Worm (Caenorhabditis elegans) whole organism, L1 larva: ENCODE results near the gene sri-26.
"Not testable (repeated sequence)": the region's sequence is repeated elsewhere in the genome, so short reads cannot be mapped to it uniquely, and the experiment has no call there.

Source experiments
- C34B4.2 ChIP-seq: sonication (generic microtip); optimal IDR thresholded peaks from 2 replicates; lab custom pipeline; 2017; ENCODE audit warnings: mild to moderate bottlenecking, missing genetic modification characterization, missing compliant biosample characterization
- Y116A8C.19 ChIP-seq: sonication (generic microtip); optimal IDR thresholded peaks from 2 replicates; lab custom pipeline; 2016; ENCODE audit warnings: missing compliant biosample characterization, missing genetic modification characterization, borderline replicate concordance
- alr-1 ChIP-seq: fragments of 200-800 bp; sonication (Bioruptor generic); optimal IDR thresholded peaks from 2 replicates; lab custom pipeline; 2018; ENCODE audit warnings: borderline replicate concordance, mild to moderate bottlenecking, missing genetic modification characterization, missing compliant biosample characterization
- ama-1 ChIP-seq: fragments of 150-350 bp; optimal IDR thresholded peaks from 2 replicates; lab custom pipeline; 2014
- blmp-1 ChIP-seq: fragments of 150-350 bp; optimal IDR thresholded peaks from 2 replicates; lab custom pipeline; 2014; ENCODE audit warnings: missing biosample characterization, missing genetic modification characterization
- ceh-90 ChIP-seq: sonication (generic microtip); optimal IDR thresholded peaks from 2 replicates; lab custom pipeline; 2016; ENCODE audit warnings: missing genetic modification characterization, missing compliant biosample characterization
- efl-1 ChIP-seq, 4 experiments: fragments of 150-350 bp; optimal IDR thresholded peaks in 3 of 4; peaks in 1 of 4; 1 replicate in 1 of 4; 2 replicates in 3 of 4; lab custom pipeline; 2014; ENCODE audit warnings: missing biosample characterization in 2 of 4, missing genetic modification characterization in 2 of 4, missing genetic modification reagents in 2 of 4
- elt-2 ChIP-seq: sonication (generic microtip); optimal IDR thresholded peaks from 2 replicates; lab custom pipeline; 2016; ENCODE audit warnings: missing genetic modification characterization, mild to moderate bottlenecking, inconsistent platforms, missing compliant biosample characterization, missing genetic modification reagents
- fkh-8 ChIP-seq: sonication (generic microtip); optimal IDR thresholded peaks from 2 replicates; lab custom pipeline; 2016; ENCODE audit warnings: mild to moderate bottlenecking, missing genetic modification characterization, missing compliant biosample characterization
- hlh-4 ChIP-seq: sonication (generic microtip); optimal IDR thresholded peaks from 2 replicates; lab custom pipeline; 2016; ENCODE audit warnings: mild to moderate bottlenecking, missing genetic modification characterization, missing compliant biosample characterization
- lin-35 ChIP-seq, 2 experiments: fragments of 150-350 bp; optimal IDR thresholded peaks; 2 replicates each; lab custom pipeline; 2014; ENCODE audit warnings: missing biosample characterization in 2 of 2, missing genetic modification characterization in 2 of 2, missing genetic modification reagents in 2 of 2
- lsy-2 ChIP-seq, 2 experiments: fragments of 150-350 bp; optimal IDR thresholded peaks; 2 replicates each; lab custom pipeline; 2014; ENCODE audit warnings: missing biosample characterization in 2 of 2, missing genetic modification characterization in 2 of 2
- mab-9 ChIP-seq: fragments of 200-800 bp; sonication (Bioruptor generic); IDR thresholded peaks from 2 replicates; pipeline ENCODE4 v1.3.6; 2022; ENCODE audit warnings: missing genetic modification reagents, missing genetic modification characterization, missing compliant biosample characterization
- mdl-1 ChIP-seq, 2 experiments: fragments of 150-350 bp; optimal IDR thresholded peaks; 2 replicates each; lab custom pipeline; 2014 to 2017; ENCODE audit warnings: missing biosample characterization in 2 of 2, missing genetic modification characterization in 2 of 2, inconsistent platforms in 1 of 2
- nhr-11 ChIP-seq: fragments of 150-350 bp; optimal IDR thresholded peaks from 2 replicates; lab custom pipeline; 2014; ENCODE audit warnings: missing biosample characterization, missing genetic modification characterization
- nhr-20 ChIP-seq: sonication (generic microtip); optimal IDR thresholded peaks from 2 replicates; lab custom pipeline; 2016; ENCODE audit warnings: mild to moderate bottlenecking, missing genetic modification characterization, missing compliant biosample characterization
- nhr-47 ChIP-seq: sonication (generic microtip); optimal IDR thresholded peaks from 2 replicates; lab custom pipeline; 2016; ENCODE audit warnings: mild to moderate bottlenecking, missing genetic modification characterization, moderate library complexity, missing compliant biosample characterization
- nhr-71 ChIP-seq: sonication (generic microtip); optimal IDR thresholded peaks from 2 replicates; lab custom pipeline; 2016; ENCODE audit warnings: mild to moderate bottlenecking, missing genetic modification characterization, moderate library complexity, missing compliant biosample characterization
- nhr-85 ChIP-seq: sonication (generic microtip); peaks from one replicate; lab custom pipeline; 2016; ENCODE audit warnings: missing genetic modification characterization, inconsistent platforms, missing compliant biosample characterization
- pax-3 ChIP-seq: fragments of 200-800 bp; sonication (Bioruptor generic); optimal IDR thresholded peaks from 2 replicates; lab custom pipeline; 2018; ENCODE audit warnings: mild to moderate bottlenecking, missing genetic modification characterization, moderate library complexity, missing compliant biosample characterization
- rnt-1 ChIP-seq: sonication (generic microtip); optimal IDR thresholded peaks from 2 replicates; lab custom pipeline; 2016; ENCODE audit warnings: mild to moderate bottlenecking, missing genetic modification characterization, moderate library complexity, missing compliant biosample characterization
- snpc-4 ChIP-seq: fragments of 150-350 bp; optimal IDR thresholded peaks from 2 replicates; lab custom pipeline; 2014; ENCODE audit warnings: missing biosample characterization, missing genetic modification characterization
- snu-23 ChIP-seq: sonication (generic microtip); optimal IDR thresholded peaks from 2 replicates; lab custom pipeline; 2016; ENCODE audit warnings: missing genetic modification characterization, missing compliant biosample characterization
- tlp-1 ChIP-seq: fragments of 150-350 bp; optimal IDR thresholded peaks from 2 replicates; lab custom pipeline; 2014; ENCODE audit warnings: missing biosample characterization, missing genetic modification characterization
- unc-130 ChIP-seq: fragments of 150-350 bp; optimal IDR thresholded peaks from 2 replicates; lab custom pipeline; 2017; ENCODE audit warnings: missing biosample characterization, missing genetic modification characterization, inconsistent platforms
- unc-86 ChIP-seq: sonication (generic microtip); optimal IDR thresholded peaks from 2 replicates; lab custom pipeline; 2016; ENCODE audit warnings: missing genetic modification characterization, missing compliant biosample characterization
- vab-15 ChIP-seq: sonication (generic microtip); optimal IDR thresholded peaks from 2 replicates; lab custom pipeline; 2017; ENCODE audit warnings: missing genotype, mild to moderate bottlenecking, missing genetic modification characterization, missing compliant biosample characterization
- ztf-11 ChIP-seq, 2 experiments: sonication (generic microtip); optimal IDR thresholded peaks; 2 replicates each; lab custom pipeline; 2016 to 2017; ENCODE audit warnings: missing genetic modification characterization in 2 of 2, missing biosample characterization in 1 of 2, missing compliant biosample characterization in 1 of 2
- ztf-4 ChIP-seq: fragments of 150-350 bp; optimal IDR thresholded peaks from 2 replicates; lab custom pipeline; 2014; ENCODE audit warnings: missing biosample characterization, missing genetic modification characterization

sri-26 gene

DNA sequence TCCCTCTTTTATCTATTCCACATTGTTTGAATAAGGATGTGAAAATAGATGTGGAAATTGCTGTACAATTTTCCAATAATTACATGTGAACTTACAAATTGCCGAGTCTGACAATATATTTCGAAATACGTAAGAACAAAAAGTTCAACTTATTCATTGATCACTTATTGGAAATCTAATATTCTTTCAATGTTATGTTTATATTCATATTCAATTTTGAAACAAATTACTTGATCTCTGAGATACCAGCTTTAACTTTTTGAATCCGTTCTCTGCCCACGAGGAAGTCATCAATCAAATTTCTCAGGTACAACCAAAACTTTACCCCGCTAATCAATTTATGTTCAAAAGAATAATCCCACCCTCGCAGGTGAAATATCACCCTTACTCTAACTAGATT is at the start of gene sri-26:
Gene sri-26 (plus strand): TSS at position 301 of the 400 bp plus-strand sequence.
- not testable (repeated sequence) for TF ChIP-seq ztf-4 (tag; lab: Kevin White, UChicago); vab-15; lsy-2 (tag; optimal IDR thresholded peaks at IDR 0.05; lab: Kevin White, UChicago)

DNA sequence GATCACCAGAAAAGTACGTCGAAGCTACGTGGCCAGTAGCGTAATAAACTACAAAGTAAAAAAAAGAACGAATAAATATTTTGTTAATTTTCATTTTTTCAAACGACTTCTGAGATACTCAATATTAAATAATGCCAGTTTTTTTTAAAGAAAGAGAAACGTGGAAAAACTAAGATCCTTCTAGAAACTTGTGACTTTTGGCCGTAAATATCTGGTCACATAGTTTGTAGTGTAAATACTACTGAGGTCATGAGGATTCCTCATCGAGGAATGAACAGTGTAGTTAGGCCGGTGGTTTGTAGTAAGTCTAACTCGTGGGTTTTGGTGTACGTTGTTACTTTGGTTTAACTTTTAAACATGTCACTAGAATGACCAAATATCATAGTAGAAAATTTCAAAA is 47.3 kb upstream of the sri-26 start:
- TF ChIP-seq lin-35 (GFP tag; optimal IDR thresholded peaks at IDR 0.05; lab: Kevin White, UChicago), result peak in 1 of 2 experiments; percentile 24
- TF ChIP-seq nhr-20 (tag; lab: Kevin White, UChicago), result peak; percentile 81
- TF ChIP-seq nhr-85 (tag; lab: Kevin White, UChicago), result peak; percentile 65
- peak; percentile 28 for TF ChIP-seq snu-23 (GFP tag; lab: Kevin White, UChicago)
- TF ChIP-seq, all 84 proteins: peak for 4; not testable (repeated sequence) for 80

DNA sequence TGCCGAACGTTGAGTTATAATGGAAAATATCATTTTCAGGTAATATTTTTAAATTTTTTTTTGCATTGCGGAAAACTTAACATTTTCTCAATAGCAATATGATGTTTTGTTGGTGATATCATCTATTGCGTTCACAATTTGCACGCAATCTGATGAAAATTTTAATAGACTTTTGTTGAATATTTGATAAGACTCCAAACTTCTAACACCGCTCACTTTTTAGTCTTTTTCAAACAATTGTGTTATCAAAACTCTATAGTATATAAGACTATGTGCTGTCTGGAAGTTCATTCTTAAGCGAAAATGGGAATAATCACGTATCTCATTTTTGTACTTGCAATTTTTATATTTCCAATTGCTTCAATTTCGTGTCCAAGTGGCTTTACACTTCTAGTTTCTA is 39.8 kb upstream of the sri-26 start, which contains the start of gene clec-47:
Gene clec-47 (plus strand): TSS at position 301 of the 400 bp plus-strand sequence.
- TF ChIP-seq mab-9 (GFP tag; lab: Robert Waterston, UW), result no peak

DNA sequence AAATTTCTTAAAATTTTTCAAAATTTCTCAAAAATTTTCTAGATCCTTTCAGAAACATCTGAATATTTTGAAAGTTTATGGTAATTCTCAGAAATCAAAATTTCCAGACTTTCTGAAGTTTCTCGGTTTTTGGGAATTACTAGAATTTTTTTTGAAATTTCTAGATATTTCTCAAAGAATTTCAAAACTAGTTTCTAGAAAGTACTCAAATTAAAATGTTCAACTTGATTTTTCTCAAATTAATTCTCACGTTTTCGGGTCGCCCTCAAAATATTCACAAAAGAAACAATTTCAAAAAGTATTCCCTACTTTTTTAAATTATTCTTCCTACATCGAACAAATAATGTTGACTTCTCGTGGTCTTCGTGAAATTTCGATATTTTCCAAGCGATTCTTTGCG is 35.5 kb upstream of the sri-26 start, which contains the start of gene T09F5.10:
Gene T09F5.10 (plus strand): TSS at position 301 of the 400 bp plus-strand sequence.
- TF ChIP-seq ceh-90 (tag; lab: Kevin White, UChicago), result no peak
- no peak for TF ChIP-seq unc-86 (tag; lab: Kevin White, UChicago)
- no peak for TF ChIP-seq blmp-1 (tag; lab: Kevin White, UChicago)
- no peak for TF ChIP-seq unc-130 (tag; lab: Kevin White, UChicago)
- no peak for TF ChIP-seq mdl-1 (tag; optimal IDR thresholded peaks at IDR 0.05; lab: Kevin White, UChicago)

DNA sequence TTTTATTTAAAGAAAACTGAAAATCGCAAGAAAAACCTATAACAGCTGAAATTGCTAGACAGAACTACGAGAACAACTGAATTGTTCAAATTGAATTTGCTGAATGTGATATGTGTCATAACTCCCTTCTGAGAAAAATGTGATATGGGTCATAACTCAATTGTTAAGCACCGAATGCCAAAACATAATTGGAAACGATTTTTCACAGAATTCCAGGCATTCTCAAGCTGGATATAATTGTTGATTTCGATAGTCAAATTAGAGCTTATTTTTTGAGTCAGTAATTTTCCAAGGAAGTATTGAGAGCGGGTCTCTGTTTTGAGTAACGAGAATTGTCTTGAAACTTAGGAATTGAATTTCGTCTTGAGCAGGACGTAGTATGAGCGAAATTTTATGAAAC is 33.4 kb upstream of the sri-26 start:
- TF ChIP-seq lin-35 (GFP tag; optimal IDR thresholded peaks at IDR 0.05; lab: Kevin White, UChicago), result no peak
- TF ChIP-seq nhr-11 (tag; lab: Kevin White, UChicago), result peak; percentile 13
- peak; percentile 59 for TF ChIP-seq nhr-71 (tag; lab: Kevin White, UChicago)
- TF ChIP-seq Y116A8C.19 (tag; lab: Kevin White, UChicago), result no peak
- TF ChIP-seq nhr-47, result peak; percentile 62
- TF ChIP-seq alr-1 (tag; lab: Kevin White, UChicago), result no peak
- peak; percentile 54 for TF ChIP-seq hlh-4 (tag; lab: Kevin White, UChicago)
- no peak for TF ChIP-seq C34B4.2
- no peak for TF ChIP-seq unc-86 (tag; lab: Kevin White, UChicago)
- TF ChIP-seq fkh-8, result peak; percentile 58
- TF ChIP-seq pax-3 (tag; lab: Kevin White, UChicago), result no peak
- TF ChIP-seq, all 84 proteins: peak for 5

DNA sequence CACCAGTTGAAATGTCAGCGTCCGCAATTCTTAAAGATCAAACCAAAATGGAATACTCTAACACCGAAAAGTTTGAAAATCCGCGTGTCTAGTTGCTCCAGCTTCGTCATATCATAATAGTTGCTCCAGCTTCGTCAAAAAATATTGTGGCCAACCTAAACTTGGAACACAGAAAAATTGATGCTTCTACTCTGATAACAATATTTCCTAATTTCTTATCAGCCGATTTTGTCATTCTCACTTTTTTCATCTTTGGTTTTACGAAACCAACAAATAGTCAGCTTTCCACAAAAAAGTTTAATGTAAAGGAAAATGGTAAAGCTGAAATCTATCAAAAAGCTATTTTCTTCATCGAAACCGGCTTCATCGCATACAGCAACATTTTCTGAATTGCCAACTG is 32.9 kb upstream of the sri-26 start, which contains the start of gene fbxa-84:
Gene fbxa-84 (plus strand): TSS at position 34 of the 400 bp plus-strand sequence.
- TF ChIP-seq ztf-11 (tag; optimal IDR thresholded peaks at IDR 0.05; lab: Kevin White, UChicago) (no peak), elt-2 (tag; lab: Kevin White, UChicago) (peak; percentile 5), efl-1 (optimal IDR thresholded peaks at IDR 0.05; lab: Kevin White, UChicago) (no peak), efl-1 (GFP tag; optimal IDR thresholded peaks at IDR 0.05 in 1 of 2; lab: Kevin White, UChicago) (peak in 1 of 2 experiments; percentile 83)
- TF ChIP-seq, all 84 proteins: peak for 2

DNA sequence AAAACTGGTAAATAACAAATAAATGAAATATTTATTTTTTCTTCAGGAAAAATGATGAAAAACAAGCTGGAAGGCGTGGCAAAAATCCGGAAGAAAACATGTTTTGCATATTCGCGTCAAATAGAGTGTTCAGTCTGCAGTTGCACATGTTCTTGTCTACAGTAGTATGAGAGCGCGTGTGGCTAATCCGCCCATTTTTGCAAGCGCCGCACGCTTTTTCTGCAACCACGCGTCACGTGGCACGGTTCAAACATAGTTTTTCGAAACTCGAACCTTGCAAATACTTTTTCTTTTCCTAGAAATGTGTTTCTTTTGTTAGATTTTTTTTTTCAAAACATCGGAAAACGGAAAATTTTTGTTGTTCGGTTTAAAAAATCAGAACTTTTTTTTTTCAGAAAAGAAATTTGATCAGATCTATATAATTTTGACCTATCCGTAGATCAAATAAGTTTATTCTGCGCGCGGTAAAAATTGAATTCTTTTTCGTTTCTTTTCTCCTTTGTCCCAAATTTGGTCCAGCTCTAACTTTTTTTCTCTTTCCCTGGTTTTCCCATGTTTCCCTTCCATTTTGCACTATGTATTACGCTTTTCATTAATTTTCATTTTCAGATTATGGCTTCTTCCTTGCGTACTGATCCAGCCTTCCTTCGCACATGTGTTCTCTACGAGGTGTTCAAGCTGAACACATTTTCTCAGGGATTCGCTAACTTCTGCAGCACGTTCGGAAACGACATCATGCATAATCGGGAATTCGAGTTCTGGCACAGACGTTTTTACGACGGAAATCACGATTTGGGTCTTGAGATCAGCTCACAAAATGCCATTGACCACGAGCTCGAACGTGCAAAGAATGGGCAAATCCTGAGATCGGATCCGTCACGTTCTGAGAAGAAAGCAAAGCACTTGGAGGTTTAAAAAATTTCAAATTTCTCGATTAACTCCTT is 30.9 kb upstream of the sri-26 start, which contains the start of gene Y75B12B.1:
Gene Y75B12B.1 (plus strand): TSS at position 603 of the 944 bp plus-strand sequence.
- no peak for TF ChIP-seq tlp-1 (tag; lab: Kevin White, UChicago)
- TF ChIP-seq alr-1 (tag; lab: Kevin White, UChicago), result no peak
- no peak for TF ChIP-seq efl-1 (optimal IDR thresholded peaks at IDR 0.05; lab: Kevin White, UChicago)
- TF ChIP-seq efl-1 (GFP tag; optimal IDR thresholded peaks at IDR 0.05 in 1 of 2; lab: Kevin White, UChicago), result peak in 1 of 2 experiments; percentile 90
- TF ChIP-seq rnt-1 (tag; lab: Kevin White, UChicago), result no peak
- no peak for TF ChIP-seq snpc-4
- no peak for TF ChIP-seq ama-1
